Worm (Caenorhabditis elegans): ENCODE measurements around the gene C16D9.4.

ce11 chrV:8282933-8283332 lies 40.2 kb upstream of the C16D9.4 start:
- TF ChIP-seq ztf-4 (tag; optimal IDR thresholded peaks at IDR 0.05) (no peak), nhr-12 (tag; optimal IDR thresholded peaks at IDR 0.05) (no peak), ceh-82 (tag; optimal IDR thresholded peaks at IDR 0.05) (no peak), nhr-237 (tag; optimal IDR thresholded peaks at IDR 0.05) (no peak)

Measured in whole organism, L2 larva.